Fruit fly (Drosophila melanogaster): ENCODE data around the gene CG14106.

The CG14106 gene

DNA sequence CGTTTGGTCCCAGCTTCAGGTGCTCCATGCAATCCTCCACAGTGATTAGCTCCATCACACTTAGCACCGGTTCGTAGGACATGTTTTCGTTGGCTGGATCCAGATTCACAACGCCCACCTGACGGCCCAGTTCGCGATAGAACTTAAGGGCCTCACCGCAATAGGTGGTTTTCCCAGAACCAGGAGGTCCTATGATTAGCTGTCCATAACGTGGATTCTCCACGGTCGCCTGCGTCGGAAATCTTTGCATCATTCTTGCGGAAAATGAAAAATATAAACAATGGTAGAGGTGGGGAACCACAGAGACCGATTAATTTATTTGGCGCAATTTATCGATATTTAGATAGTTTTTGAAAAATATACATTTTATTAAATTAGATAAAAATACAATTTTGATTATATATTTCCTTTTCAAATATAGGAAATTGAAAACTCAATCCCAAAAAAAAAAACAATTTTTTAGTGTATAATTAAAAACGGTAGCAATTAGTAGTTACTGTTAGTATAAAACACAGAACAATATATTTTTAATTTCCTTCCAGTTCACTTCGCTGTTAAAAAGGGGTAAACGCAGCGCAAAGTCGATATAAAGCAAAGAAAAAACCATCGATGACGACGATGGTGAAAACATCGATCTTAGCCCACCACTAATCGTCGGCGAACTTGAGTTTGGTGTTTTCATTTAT is 13.1 kb downstream of the CG14106 start, which contains the start of the genes CG10222 and flr (continued):
- TF ChIP-seq Rx (GFP tag; IDR thresholded peaks at IDR 0.05) = no peak
- peak; percentile 53 for TF ChIP-seq nmo (GFP tag; optimal IDR thresholded peaks at IDR 0.05)
- peak; percentile 57 for TF ChIP-seq stwl (tag; optimal IDR thresholded peaks at IDR 0.05)
- TF ChIP-seq CG12219 (GFP tag; optimal IDR thresholded peaks at IDR 0.05) = no peak
- TF ChIP-seq nerfin-2 (GFP tag; IDR thresholded peaks at IDR 0.05; ENCODE audit: partially characterized antibody) = peak; percentile 44; the same call in 1 of the 2 replicates
- no peak for TF ChIP-seq CG31388 (GFP tag; optimal IDR thresholded peaks at IDR 0.05)
- TF ChIP-seq CG5245 (GFP tag; optimal IDR thresholded peaks at IDR 0.05) = no peak
- TF ChIP-seq CG9932 (GFP tag; IDR thresholded peaks at IDR 0.05) = peak; percentile 56
- no peak for TF ChIP-seq en (GFP tag; optimal IDR thresholded peaks at IDR 0.05)
- no peak for TF ChIP-seq eyg (GFP tag; optimal IDR thresholded peaks at IDR 0.05)
- TF ChIP-seq fd102C (GFP tag; optimal IDR thresholded peaks at IDR 0.05) = no peak
- no peak for TF ChIP-seq Oaz (GFP tag; IDR thresholded peaks at IDR 0.05)
- TF ChIP-seq pfk (GFP tag; optimal IDR thresholded peaks at IDR 0.05) = no peak
- no peak for TF ChIP-seq CG17612 (GFP tag; IDR thresholded peaks at IDR 0.05)
- TF ChIP-seq BEAF-32 (GFP tag; optimal IDR thresholded peaks at IDR 0.05) = peak; percentile 73
- TF ChIP-seq Doc2 (GFP tag; IDR thresholded peaks at IDR 0.05) = no peak
- TF ChIP-seq h (optimal IDR thresholded peaks at IDR 0.05) = no peak
- peak; percentile 13 for TF ChIP-seq CG2712 (tag; optimal IDR thresholded peaks at IDR 0.05)
- peak; percentile 79 for TF ChIP-seq knrl (GFP tag; IDR thresholded peaks at IDR 0.05; ENCODE audit: partially characterized antibody)
- TF ChIP-seq CG4730 (GFP tag; IDR thresholded peaks at IDR 0.05) = no peak
- peak; percentile 75 for TF ChIP-seq CG16813 (GFP tag; IDR thresholded peaks at IDR 0.05; ENCODE audit: partially characterized antibody)
- TF ChIP-seq CG9876 (GFP tag; optimal IDR thresholded peaks at IDR 0.05) = no peak
- peak; percentile 9 for TF ChIP-seq Lhr (GFP tag; optimal IDR thresholded peaks at IDR 0.05)
- no peak for TF ChIP-seq br (optimal IDR thresholded peaks at IDR 0.05)
- no peak for TF ChIP-seq CG11696 (GFP tag; IDR thresholded peaks at IDR 0.05)
- TF ChIP-seq CG31365 (tag; optimal IDR thresholded peaks at IDR 0.05) = no peak
- no peak for TF ChIP-seq CG2199 (GFP tag; IDR thresholded peaks at IDR 0.05)
- TF ChIP-seq Hr78 (GFP tag; optimal IDR thresholded peaks at IDR 0.05) = no peak
- TF ChIP-seq trh (GFP tag; optimal IDR thresholded peaks at IDR 0.05) = no peak
- peak; percentile 11 for TF ChIP-seq gsb-n (tag; optimal IDR thresholded peaks at IDR 0.05)
- TF ChIP-seq CG1603 (tag; optimal IDR thresholded peaks at IDR 0.05) = peak; percentile 7
- TF ChIP-seq sna (GFP tag; IDR thresholded peaks at IDR 0.05; ENCODE audit: partially characterized antibody) = 0 out of 2 replicates have a peak, but pooled peaks have one; percentile 51
- TF ChIP-seq CG13296 (GFP tag; optimal IDR thresholded peaks at IDR 0.05) = no peak
- TF ChIP-seq CG3281 (GFP tag; optimal IDR thresholded peaks at IDR 0.05) = peak; percentile 15
- peak; percentile 6 for TF ChIP-seq grau (tag; optimal IDR thresholded peaks at IDR 0.05)
- peak; percentile 19 for TF ChIP-seq CG15601 (tag; optimal IDR thresholded peaks at IDR 0.05)
- TF ChIP-seq CG3838 (GFP tag; optimal IDR thresholded peaks at IDR 0.05) = no peak
- no peak for TF ChIP-seq CG1602 (GFP tag; optimal IDR thresholded peaks at IDR 0.05)
- TF ChIP-seq CG12744 (GFP tag; optimal IDR thresholded peaks at IDR 0.05) = no peak
- TF ChIP-seq CG1647 (GFP tag; optimal IDR thresholded peaks at IDR 0.05) = no peak
- peak; percentile 65 for TF ChIP-seq MBD-R2 (GFP tag; IDR thresholded peaks at IDR 0.05)
- peak; percentile 58; the same call in 2 of the 3 replicates for TF ChIP-seq CG34224 (GFP tag; IDR thresholded peaks at IDR 0.05; ENCODE audit: partially characterized antibody)
- peak; percentile 10 for TF ChIP-seq gfzf (GFP tag; optimal IDR thresholded peaks at IDR 0.05)
- TF ChIP-seq CG10543 (GFP tag; optimal IDR thresholded peaks at IDR 0.05) = peak; percentile 30
- peak; percentile 68 for TF ChIP-seq amos (GFP tag; IDR thresholded peaks at IDR 0.05; ENCODE audit: partially characterized antibody)
- no peak for TF ChIP-seq cg (GFP tag; optimal IDR thresholded peaks at IDR 0.05)
- no peak for TF ChIP-seq CHES-1-like (GFP tag; optimal IDR thresholded peaks at IDR 0.05)
- peak; percentile 30 for TF ChIP-seq Max (GFP tag; optimal IDR thresholded peaks at IDR 0.05)
- no peak for TF ChIP-seq CG18011 (GFP tag; optimal IDR thresholded peaks at IDR 0.05)
- no peak for TF ChIP-seq CG4820 (GFP tag; optimal IDR thresholded peaks at IDR 0.05)
